Worm (Caenorhabditis elegans): ENCODE measurements around the gene hrg-6.

- TF ChIP-seq nhr-25 (tag; optimal IDR thresholded peaks at IDR 0.05) = no peak
- TF ChIP-seq lsy-2 (tag; optimal IDR thresholded peaks at IDR 0.05) = no peak
- TF ChIP-seq fos-1 (tag; optimal IDR thresholded peaks at IDR 0.05) = no peak
- no peak for TF ChIP-seq nhr-237 (tag; optimal IDR thresholded peaks at IDR 0.05)
- TF ChIP-seq lin-39 (tag; optimal IDR thresholded peaks at IDR 0.05) = no peak
- TF ChIP-seq lin-11 (tag; optimal IDR thresholded peaks at IDR 0.05) = no peak
- no peak for TF ChIP-seq elt-3 (tag; optimal IDR thresholded peaks at IDR 0.05)
- TF ChIP-seq zag-1 (tag; optimal IDR thresholded peaks at IDR 0.05) = no peak
- TF ChIP-seq snpc-4 (tag; optimal IDR thresholded peaks at IDR 0.05) = no peak
Observed at ce11 chrIV:11038665-11039064, 6.3 kb downstream of the hrg-6 start.

All from whole organism, L2 larva.